Worm (Caenorhabditis elegans) whole organism, late embryonic: ENCODE measurements around the gene str-231.

Experiments
- ceh-31 ChIP-seq: sonication (generic microtip); optimal IDR thresholded peaks from 2 replicates; lab custom pipeline; 2016; ENCODE audit warnings: missing genetic modification characterization, missing compliant biosample characterization
- ceh-6 ChIP-seq: fragments of 200-800 bp; sonication (Bioruptor generic); optimal IDR thresholded peaks from 2 replicates; lab custom pipeline; 2018; ENCODE audit warnings: mild to moderate bottlenecking, missing genetic modification characterization, missing compliant biosample characterization
- nfya-1 ChIP-seq: sonication (generic microtip); optimal IDR thresholded peaks from 2 replicates; lab custom pipeline; 2017; ENCODE audit warnings: missing genetic modification characterization, mild to moderate bottlenecking, missing compliant biosample characterization, antibody characterized with exemption, moderate library complexity
- nhr-11 ChIP-seq: fragments of 150-350 bp; optimal IDR thresholded peaks from 2 replicates; lab custom pipeline; 2014; ENCODE audit warnings: missing biosample characterization, missing genetic modification characterization
- npax-4 ChIP-seq: sonication (generic microtip); optimal IDR thresholded peaks from 2 replicates; lab custom pipeline; 2016; ENCODE audit warnings: missing genetic modification characterization, missing compliant biosample characterization
- tbx-7 ChIP-seq: sonication (generic microtip); optimal IDR thresholded peaks from 2 replicates; lab custom pipeline; 2016; ENCODE audit warnings: missing genotype, missing genetic modification characterization, missing compliant biosample characterization
- unc-86 ChIP-seq: sonication (generic microtip); optimal IDR thresholded peaks from 2 replicates; lab custom pipeline; 2016; ENCODE audit warnings: missing genetic modification characterization, missing compliant biosample characterization

- TF ChIP-seq nfya-1 (tag; lab: Kevin White, UChicago), result no peak
- TF ChIP-seq npax-4 (tag; lab: Kevin White, UChicago), result no peak
- TF ChIP-seq tbx-7, result no peak
- TF ChIP-seq ceh-6 (GFP tag; lab: Kevin White, UChicago), result no peak
- no peak for TF ChIP-seq ceh-31 (tag; lab: Kevin White, UChicago)
- TF ChIP-seq unc-86 (tag; lab: Kevin White, UChicago), result no peak
- TF ChIP-seq nhr-11 (tag; lab: Kevin White, UChicago), result no peak
These were observed 15.6 kb upstream of the str-231 start, which contains the start of gene cwc-15 for ce11 chrV:16023051-16023450.
